Fruit fly (Drosophila melanogaster) whole organism, embryonic: ENCODE measurements around the gene snz.

ENCODE experiments used
- Antp ChIP-seq: fragments of 200-800 bp; sonication (Bioruptor generic); optimal IDR thresholded peaks from 3 replicates; lab custom pipeline; 2016; ENCODE audit warnings: missing biosample characterization, missing genetic modification characterization
- Awh ChIP-seq: fragments of 200-800 bp; sonication (Bioruptor generic); IDR thresholded peaks from 2 replicates; pipeline ENCODE4, ENCODE4 v1.3.6; 2022; ENCODE audit warnings: missing biosample characterization, missing genetic modification characterization
- CG10209 ChIP-seq: fragments of 200-800 bp; sonication (Bioruptor generic); optimal IDR thresholded peaks from 3 replicates; lab custom pipeline; 2017; ENCODE audit warnings: missing biosample characterization, mild to moderate bottlenecking, missing genetic modification characterization, missing genetic modification reagents
- CG11085 ChIP-seq: fragments of 200-800 bp; sonication (Bioruptor generic); IDR thresholded peaks from 2 replicates; pipeline ENCODE4 v1.3.6; 2022; ENCODE audit warnings: missing biosample characterization, missing genetic modification characterization
- CG12236 ChIP-seq: fragments of 200-800 bp; sonication (Bioruptor generic); optimal IDR thresholded peaks from 2 replicates; lab custom pipeline; 2016; ENCODE audit warnings: missing biosample characterization, missing genetic modification characterization
- CG17912 ChIP-seq: fragments of 200-800 bp; sonication (Bioruptor generic); optimal IDR thresholded peaks from 2 replicates; lab custom pipeline; 2018; ENCODE audit warnings: missing biosample characterization, mild to moderate bottlenecking, missing genetic modification characterization
- CG18619 ChIP-seq: fragments of 200-800 bp; sonication (Bioruptor generic); optimal IDR thresholded peaks from 3 replicates; lab custom pipeline; 2017; ENCODE audit warnings: missing biosample characterization, mild to moderate bottlenecking, missing genetic modification characterization
- CG2116 ChIP-seq: fragments of 200-800 bp; sonication (Bioruptor generic); optimal IDR thresholded peaks from 3 replicates; lab custom pipeline; 2018; ENCODE audit warnings: missing biosample characterization, mild to moderate bottlenecking, missing genetic modification characterization
- CG2129 ChIP-seq: fragments of 200-800 bp; sonication (Bioruptor generic); IDR thresholded peaks from 2 replicates; pipeline ENCODE4 v1.3.6; 2022; ENCODE audit warnings: missing biosample characterization, missing genetic modification characterization; ENCODE audit not compliant: partially characterized antibody
- CG2889 ChIP-seq: fragments of 200-800 bp; sonication (Bioruptor generic); IDR thresholded peaks from 3 replicates; pipeline ENCODE4 v1.3.6; 2022; ENCODE audit warnings: missing biosample characterization, missing genetic modification characterization
- CG3995 ChIP-seq: fragments of 200-800 bp; sonication (Bioruptor generic); optimal IDR thresholded peaks from 3 replicates; lab custom pipeline; 2016; ENCODE audit warnings: missing biosample characterization, missing genetic modification characterization
- CG4360 ChIP-seq: fragments of 200-800 bp; sonication (Bioruptor generic); IDR thresholded peaks from 2 replicates; pipeline ENCODE4 v1.3.6; 2022; ENCODE audit warnings: missing biosample characterization, missing genetic modification characterization
- CG4424 ChIP-seq: fragments of 200-800 bp; sonication (Bioruptor generic); optimal IDR thresholded peaks from 3 replicates; lab custom pipeline; 2016; ENCODE audit warnings: missing biosample characterization, missing genetic modification characterization
- CG7745 ChIP-seq: fragments of 200-800 bp; sonication (Bioruptor generic); optimal IDR thresholded peaks from 2 replicates; lab custom pipeline; 2018; ENCODE audit warnings: missing biosample characterization, mild to moderate bottlenecking, missing genetic modification characterization, moderate library complexity
- CG8359 ChIP-seq: fragments of 200-800 bp; sonication (Bioruptor generic); optimal IDR thresholded peaks from 2 replicates; lab custom pipeline; 2017; ENCODE audit warnings: missing biosample characterization, mild to moderate bottlenecking, missing genetic modification characterization, borderline replicate concordance
- CG8924 ChIP-seq: fragments of 200-800 bp; optimal IDR thresholded peaks from 3 replicates; lab custom pipeline; 2019; ENCODE audit warnings: missing biosample characterization, mild to moderate bottlenecking, missing genetic modification characterization, moderate library complexity
- CTCF ChIP-seq: fragments of 200-800 bp; sonication (Bioruptor generic); optimal IDR thresholded peaks from 2 replicates; lab custom pipeline; 2017; ENCODE audit warnings: missing biosample characterization, mild to moderate bottlenecking, missing genetic modification characterization, moderate library complexity
- D19B ChIP-seq: fragments of 200-800 bp; sonication (Bioruptor generic); optimal IDR thresholded peaks from 2 replicates; lab custom pipeline; 2017; ENCODE audit warnings: missing biosample characterization, mild to moderate bottlenecking, missing genetic modification characterization
- Deaf1 ChIP-seq: fragments of 200-800 bp; optimal IDR thresholded peaks from 3 replicates; lab custom pipeline; 2019; ENCODE audit warnings: missing biosample characterization, mild to moderate bottlenecking, missing genetic modification characterization, moderate library complexity
- Fer2 ChIP-seq: fragments of 200-800 bp; sonication (Bioruptor generic); optimal IDR thresholded peaks from 2 replicates; lab custom pipeline; 2018; ENCODE audit warnings: missing biosample characterization, mild to moderate bottlenecking, missing genetic modification characterization, moderate library complexity
- H15 ChIP-seq: fragments of 200-800 bp; sonication (Bioruptor generic); IDR thresholded peaks from 3 replicates; pipeline ENCODE4 v1.3.6; 2022; ENCODE audit warnings: missing biosample characterization, missing genetic modification characterization
- HLH4C ChIP-seq: fragments of 200-800 bp; sonication (Bioruptor generic); IDR thresholded peaks from 3 replicates; pipeline ENCODE4 v1.3.6; 2022; ENCODE audit warnings: missing biosample characterization, missing genetic modification characterization; ENCODE audit not compliant: partially characterized antibody
- MBD-R2 ChIP-seq: fragments of 200-800 bp; sonication (Bioruptor generic); IDR thresholded peaks from 2 replicates; pipeline ENCODE4 v1.3.6; 2022; ENCODE audit warnings: missing biosample characterization, missing genetic modification characterization
- MTF-1 ChIP-seq: fragments of 200-800 bp; sonication (Bioruptor generic); optimal IDR thresholded peaks from 2 replicates; lab custom pipeline; 2018; ENCODE audit warnings: missing biosample characterization, mild to moderate bottlenecking, missing genetic modification characterization, borderline replicate concordance
- Neu2 ChIP-seq: fragments of 200-800 bp; sonication (Bioruptor generic); optimal IDR thresholded peaks from 3 replicates; lab custom pipeline; 2016; ENCODE audit warnings: missing biosample characterization, missing genetic modification characterization, borderline replicate concordance
- Taf1 ChIP-seq: fragments of 200-800 bp; sonication (Bioruptor generic); IDR thresholded peaks from 2 replicates; pipeline ENCODE4 v1.3.6; 2022; ENCODE audit warnings: missing biosample characterization, missing genetic modification characterization
- Vsx1 ChIP-seq: fragments of 200-800 bp; sonication (Bioruptor generic); optimal IDR thresholded peaks from 2 replicates; lab custom pipeline; 2017; ENCODE audit warnings: missing biosample characterization, mild to moderate bottlenecking, missing genetic modification characterization, missing genetic modification reagents
- ash1 ChIP-seq: fragments of 200-800 bp; sonication (Bioruptor generic); optimal IDR thresholded peaks from 2 replicates; lab custom pipeline; 2018; ENCODE audit warnings: missing biosample characterization, mild to moderate bottlenecking, missing genetic modification characterization
- br ChIP-seq: fragments of >200 bp; optimal IDR thresholded peaks from 2 replicates; lab custom pipeline; 2017
- caup ChIP-seq: fragments of 200-800 bp; sonication (Bioruptor generic); optimal IDR thresholded peaks from 3 replicates; lab custom pipeline; 2017; ENCODE audit warnings: missing biosample characterization, mild to moderate bottlenecking, missing genetic modification characterization, moderate library complexity; ENCODE audit not compliant: severe bottlenecking
- cg ChIP-seq: fragments of 200-800 bp; sonication (Bioruptor generic); optimal IDR thresholded peaks from 3 replicates; lab custom pipeline; 2019; ENCODE audit warnings: missing biosample characterization, mild to moderate bottlenecking, missing genetic modification characterization, moderate library complexity
- ci ChIP-seq: fragments of 200-800 bp; sonication (Bioruptor generic); IDR thresholded peaks from 3 replicates; pipeline ENCODE4 v1.3.6; 2022; ENCODE audit warnings: missing biosample characterization, missing genetic modification characterization
- dysf ChIP-seq: fragments of 200-800 bp; sonication (Bioruptor generic); IDR thresholded peaks from 3 replicates; pipeline ENCODE4 v1.3.6; 2022; ENCODE audit warnings: missing biosample characterization, missing genetic modification characterization
- esg ChIP-seq: fragments of 200-800 bp; sonication (Bioruptor generic); conservative IDR thresholded peaks from 2 replicates; pipeline ENCODE4 v1.3.6; 2022; ENCODE audit warnings: missing biosample characterization, missing genetic modification characterization
- gsb-n ChIP-seq: fragments of 200-800 bp; sonication (Bioruptor generic); optimal IDR thresholded peaks from 3 replicates; lab custom pipeline; 2018; ENCODE audit warnings: missing biosample characterization, mild to moderate bottlenecking, missing genetic modification characterization
- gt ChIP-seq: fragments of 200-800 bp; sonication (Bioruptor generic); IDR thresholded peaks from 2 replicates; pipeline ENCODE4 v1.3.6; 2022; ENCODE audit warnings: missing biosample characterization, missing genetic modification characterization
- ind ChIP-seq: fragments of 200-800 bp; sonication (Bioruptor generic); optimal IDR thresholded peaks from 3 replicates; lab custom pipeline; 2016; ENCODE audit warnings: missing biosample characterization, missing genetic modification characterization
- lov ChIP-seq, 2 experiments: fragments of 200-800 bp in 1 of 2; fragments of >200 bp in 1 of 2; sonication (Bioruptor generic) in 1 of 2; IDR thresholded peaks in 1 of 2; optimal IDR thresholded peaks in 1 of 2; 2 replicates in 1 of 2; 3 replicates in 1 of 2; pipeline versions ENCODE4 v1.3.6 to Lab custom; 2017 to 2022; ENCODE audit warnings: missing biosample characterization in 1 of 2, missing genetic modification characterization in 1 of 2
- repo ChIP-seq: fragments of 200-800 bp; sonication (Bioruptor generic); optimal IDR thresholded peaks from 2 replicates; lab custom pipeline; 2016; ENCODE audit warnings: missing biosample characterization, missing genetic modification characterization
- rib ChIP-seq: fragments of 200-800 bp; sonication (Bioruptor generic); IDR thresholded peaks from 2 replicates; pipeline ENCODE4 v1.3.6; 2022; ENCODE audit warnings: missing biosample characterization, missing genetic modification characterization
- ro ChIP-seq: fragments of 200-800 bp; sonication (Bioruptor generic); IDR thresholded peaks from 2 replicates; pipeline ENCODE4 v1.3.6; 2022; ENCODE audit warnings: missing biosample characterization, missing genetic modification characterization
- seq ChIP-seq: fragments of 200-800 bp; sonication (Bioruptor generic); IDR thresholded peaks from 2 replicates; pipeline ENCODE4 v1.3.6; 2022; ENCODE audit warnings: missing biosample characterization, missing genetic modification characterization
- ssp ChIP-seq: fragments of 200-800 bp; sonication (Bioruptor generic); IDR thresholded peaks from 2 replicates; pipeline ENCODE4 v1.3.6; 2022; ENCODE audit warnings: missing biosample characterization, missing genetic modification characterization
- tap ChIP-seq: fragments of 200-800 bp; optimal IDR thresholded peaks from 3 replicates; lab custom pipeline; 2019; ENCODE audit warnings: missing biosample characterization, mild to moderate bottlenecking, missing genetic modification characterization, moderate library complexity
- tgo ChIP-seq: fragments of 200-800 bp; sonication (Bioruptor generic); IDR thresholded peaks from 3 replicates; pipeline ENCODE4 v1.3.6; 2022; ENCODE audit warnings: missing biosample characterization, missing genetic modification characterization
- trem ChIP-seq: fragments of 200-800 bp; optimal IDR thresholded peaks from 3 replicates; lab custom pipeline; 2019; ENCODE audit warnings: missing biosample characterization, mild to moderate bottlenecking, missing genetic modification characterization, moderate library complexity
- twi ChIP-seq: fragments of 200-800 bp; optimal IDR thresholded peaks from 2 replicates; lab custom pipeline; 2019; ENCODE audit warnings: missing biosample characterization, mild to moderate bottlenecking, missing genetic modification characterization, moderate library complexity
- vfl ChIP-seq: fragments of 200-800 bp; sonication (Bioruptor generic); optimal IDR thresholded peaks from 2 replicates; lab custom pipeline; 2016; ENCODE audit warnings: missing biosample characterization, missing genetic modification characterization
- wdn ChIP-seq: fragments of 200-800 bp; sonication (Bioruptor generic); IDR thresholded peaks from 2 replicates; pipeline ENCODE4 v1.3.6; 2022; ENCODE audit warnings: missing biosample characterization, missing genetic modification characterization

Gene snz

DNA sequence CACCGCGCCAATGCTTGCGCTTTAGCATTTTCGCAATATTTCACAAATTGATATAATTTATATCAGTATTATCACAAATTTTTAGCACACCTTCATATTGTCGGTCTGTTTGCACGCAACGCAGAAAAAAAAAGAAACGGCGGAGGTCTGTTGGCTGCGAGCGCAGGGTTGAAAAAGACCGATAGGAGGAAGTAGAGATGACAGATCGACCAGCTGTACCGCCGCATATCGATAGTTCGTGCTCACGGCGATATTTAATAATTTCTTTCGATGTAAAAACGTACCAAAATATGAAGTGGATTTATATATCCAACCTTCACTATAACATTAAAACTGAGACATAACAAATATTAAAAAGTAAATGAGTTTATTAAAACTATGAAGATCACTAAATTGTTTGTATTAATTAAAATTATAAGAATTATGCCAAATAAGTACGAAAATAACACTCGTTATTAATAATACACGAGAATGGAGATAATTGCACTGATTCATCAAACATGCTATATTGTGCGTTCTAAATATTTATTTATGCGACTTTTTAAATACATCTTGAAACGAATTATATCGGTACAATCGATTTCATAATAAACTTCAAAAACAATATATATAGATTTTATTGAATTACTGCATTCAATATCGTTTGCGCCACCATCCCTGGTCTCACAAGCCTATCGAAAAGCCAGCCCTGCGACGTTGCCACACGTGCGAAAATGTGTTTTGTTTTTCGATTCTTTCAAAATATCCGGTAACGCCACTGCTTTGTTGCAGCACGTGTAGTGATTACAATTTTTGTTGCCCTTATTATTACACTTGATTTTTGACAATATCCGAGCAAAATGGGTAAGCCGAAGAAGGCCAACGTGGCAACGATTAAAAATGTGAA is 10.5 kb upstream of the snz start, which contains the start of the genes RpS6 and bys:
Gene RpS6, minus strand, starts transcription at position 179 of the 886 bp plus-strand sequence.
Gene bys, plus strand, starts transcription at position 728 of the 886 bp plus-strand sequence.
- TF ChIP-seq lov (optimal IDR thresholded peaks at IDR 0.05; lab: Kevin White, UChicago) (no peak), lov (GFP tag; IDR thresholded peaks at IDR 0.05; lab: Robert Waterston, UW) (0 out of 3 replicates have a peak, but pooled peaks have one; percentile 66), CG11085 (GFP tag; lab: Robert Waterston, UW) (peak; percentile 55), caup (GFP tag; lab: Kevin White, UChicago) (peak; percentile 69), wdn (peak; percentile 12; the same call in 1 of the 2 replicates), ssp (GFP tag; lab: Robert Waterston, UW) (0 out of 2 replicates have a peak, but pooled peaks have one; percentile 19), br (lab: Kevin White, UChicago) (no peak), CG8924 (tag; lab: Kevin White, UChicago) (peak; percentile 3), Vsx1 (GFP tag; lab: Kevin White, UChicago) (no peak), dysf (GFP tag; lab: Robert Waterston, UW) (peak; percentile 42; the same call in 2 of the 3 replicates), seq (GFP tag; lab: Robert Waterston, UW) (no peak), gt (GFP tag; lab: Robert Waterston, UW) (no peak), CG3995 (peak; percentile 22), repo (no peak), twi (tag; lab: Kevin White, UChicago) (no peak), Awh (GFP tag; lab: Robert Waterston, UW) (peak; percentile 43; the same call in 1 of the 2 replicates), cg (no peak), CG2889 (GFP tag; lab: Robert Waterston, UW) (0 out of 3 replicates have a peak, but pooled peaks have one; percentile 38), CG17912 (GFP tag; lab: Kevin White, UChicago) (peak; percentile 59), CG4360 (no peak), CG7745 (tag; lab: Kevin White, UChicago) (peak; percentile 2), CG10209 (GFP tag; lab: Kevin White, UChicago) (peak; percentile 43), CG8359 (GFP tag; lab: Kevin White, UChicago) (no peak), CG2116 (GFP tag; lab: Kevin White, UChicago) (peak; percentile 91), CG4424 (GFP tag; lab: Kevin White, UChicago) (peak; percentile 39), ind (GFP tag; lab: Kevin White, UChicago) (peak; percentile 38), Antp (peak; percentile 35), gsb-n (tag; lab: Kevin White, UChicago) (no peak), vfl (GFP tag; lab: Kevin White, UChicago) (no peak), tgo (GFP tag; lab: Robert Waterston, UW) (peak; percentile 29; the same call in 1 of the 3 replicates), Neu2 (GFP tag; lab: Kevin White, UChicago) (no peak), ash1 (GFP tag; lab: Kevin White, UChicago) (no peak), CG18619 (GFP tag; lab: Kevin White, UChicago) (peak; percentile 52), CTCF (GFP tag; lab: Kevin White, UChicago) (no peak), rib (GFP tag; lab: Robert Waterston, UW) (peak; percentile 60; the same call in 1 of the 2 replicates), MBD-R2 (GFP tag; lab: Robert Waterston, UW) (peak; percentile 38), CG12236 (GFP tag; lab: Kevin White, UChicago) (no peak), CG2129 (peak; percentile 74), MTF-1 (GFP tag; lab: Kevin White, UChicago) (peak; percentile 85), Fer2 (tag; lab: Kevin White, UChicago) (no peak), Deaf1 (no peak), ci (GFP tag; lab: Robert Waterston, UW) (peak; percentile 89), tap (tag; lab: Kevin White, UChicago) (no peak), trem (tag; lab: Kevin White, UChicago) (no peak), Taf1 (no peak; the same call in 1 of the 2 replicates), ro (GFP tag; lab: Robert Waterston, UW) (no peak; the same call in 1 of the 2 replicates), esg (GFP tag; lab: Robert Waterston, UW) (no peak), HLH4C (peak; percentile 73), D19B (GFP tag; lab: Kevin White, UChicago) (no peak), H15 (GFP tag; lab: Robert Waterston, UW) (peak; percentile 58; the same call in 1 of the 3 replicates)
